Fruit fly (Drosophila melanogaster): ENCODE data around the gene AhcyL2.

AhcyL2 gene

DNA sequence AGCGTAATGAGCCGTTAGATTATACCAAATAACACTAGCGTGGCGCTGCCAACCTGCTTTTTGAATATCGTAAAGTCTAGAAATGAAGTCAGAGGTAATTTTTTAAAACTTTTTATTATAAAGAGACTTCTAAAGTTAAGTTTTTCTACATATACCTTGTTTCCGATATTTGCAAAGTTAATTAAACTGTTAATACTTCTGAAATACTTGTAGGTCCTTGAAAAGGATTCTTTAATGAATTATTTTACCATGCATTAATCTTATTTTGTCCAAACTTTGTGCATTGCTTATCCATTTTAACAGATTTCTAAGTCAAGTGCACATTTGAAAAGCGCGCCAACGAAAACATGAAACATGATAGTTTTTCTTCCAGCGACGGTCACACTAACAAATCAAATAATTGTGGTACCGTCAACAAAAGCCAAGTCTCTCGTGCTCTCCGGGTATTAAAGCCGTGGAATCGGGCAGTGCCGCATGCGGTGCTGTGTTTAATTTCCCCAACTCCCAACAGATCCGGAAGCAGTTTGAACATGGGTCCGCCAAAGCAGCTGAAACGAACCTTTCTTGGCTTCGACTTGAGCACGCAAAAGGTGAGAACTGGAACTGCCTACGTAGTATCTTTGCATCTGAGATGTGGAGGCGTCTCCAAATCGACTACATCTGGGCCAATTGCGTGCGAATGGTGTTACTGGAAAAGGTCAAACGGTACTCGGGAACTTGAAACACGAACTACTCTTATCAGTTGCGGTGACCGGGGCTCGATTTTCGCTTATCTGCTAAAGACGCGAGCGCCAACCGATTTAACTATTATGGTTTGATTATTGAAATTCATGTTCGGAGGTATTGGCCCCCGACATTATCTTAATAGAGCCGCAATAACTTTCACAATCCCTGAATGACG is 14.4 kb upstream of the AhcyL2 start, which contains the start of the genes EMC2A and CG3534 (continued):
- TF ChIP-seq CoRest (tag; optimal IDR thresholded peaks at IDR 0.05) (no peak), sc (optimal IDR thresholded peaks at IDR 0.05) (no peak), sc (GFP tag; optimal IDR thresholded peaks at IDR 0.05) (no peak), sens-2 (GFP tag; IDR thresholded peaks at IDR 0.05) (no peak), ash1 (GFP tag; optimal IDR thresholded peaks at IDR 0.05) (no peak), exex (tag; optimal IDR thresholded peaks at IDR 0.05) (peak; percentile 53), CG12155 (GFP tag; optimal IDR thresholded peaks at IDR 0.05) (no peak), CG16815 (GFP tag; optimal IDR thresholded peaks at IDR 0.05) (no peak), Sox100B (GFP tag; optimal IDR thresholded peaks at IDR 0.05) (no peak), dpn (GFP tag; optimal IDR thresholded peaks at IDR 0.05) (peak in 1 of 2 experiments; percentile 44), Antp (GFP tag; optimal IDR thresholded peaks at IDR 0.05) (peak; percentile 33), CG8281 (tag; optimal IDR thresholded peaks at IDR 0.05) (no peak), Side (GFP tag; optimal IDR thresholded peaks at IDR 0.05) (no peak), kni (GFP tag; optimal IDR thresholded peaks at IDR 0.05) (no peak), chif (GFP tag; optimal IDR thresholded peaks at IDR 0.05) (no peak), mam (GFP tag; optimal IDR thresholded peaks at IDR 0.05) (peak; percentile 38), Atf3 (GFP tag; optimal IDR thresholded peaks at IDR 0.05) (no peak), unc-4 (GFP tag; IDR thresholded peaks at IDR 0.05; ENCODE audit: partially characterized antibody) (0 out of 2 replicates have a peak, but pooled peaks have one; percentile 14), ara (GFP tag; IDR thresholded peaks at IDR 0.05) (no peak), D19B (GFP tag; optimal IDR thresholded peaks at IDR 0.05) (no peak), Max (GFP tag; optimal IDR thresholded peaks at IDR 0.05) (peak; percentile 21), Xbp1 (GFP tag; optimal IDR thresholded peaks at IDR 0.05) (no peak), rib (GFP tag; IDR thresholded peaks at IDR 0.05) (no peak), da (GFP tag; optimal IDR thresholded peaks at IDR 0.05) (no peak), CG6765 (GFP tag; optimal IDR thresholded peaks at IDR 0.05) (no peak), CG12071 (GFP tag; optimal IDR thresholded peaks at IDR 0.05) (no peak), CG32772 (GFP tag; IDR thresholded peaks at IDR 0.05) (no peak), Poxn (GFP tag; IDR thresholded peaks at IDR 0.05) (no peak), Nf-YB (GFP tag; optimal IDR thresholded peaks at IDR 0.05) (no peak), CG33213 (GFP tag; optimal IDR thresholded peaks at IDR 0.05) (no peak), CG12769 (tag; optimal IDR thresholded peaks at IDR 0.05) (no peak), D (optimal IDR thresholded peaks at IDR 0.05) (no peak), D (GFP tag; optimal IDR thresholded peaks at IDR 0.05) (no peak), sug (tag; optimal IDR thresholded peaks at IDR 0.05) (peak; percentile 20), CG1832 (GFP tag; optimal IDR thresholded peaks at IDR 0.05) (no peak), CG2889 (GFP tag; IDR thresholded peaks at IDR 0.05) (no peak), unpg (GFP tag; optimal IDR thresholded peaks at IDR 0.05) (no peak), CG1602 (GFP tag; optimal IDR thresholded peaks at IDR 0.05) (no peak), CG12744 (GFP tag; optimal IDR thresholded peaks at IDR 0.05) (no peak), fd3F (GFP tag; optimal IDR thresholded peaks at IDR 0.05) (no peak), NK7.1 (GFP tag; optimal IDR thresholded peaks at IDR 0.05) (peak; percentile 3), Deaf1 (tag; optimal IDR thresholded peaks at IDR 0.05) (peak; percentile 64), CG9932 (GFP tag; IDR thresholded peaks at IDR 0.05) (no peak), Tbp (GFP tag; optimal IDR thresholded peaks at IDR 0.05) (no peak), CG3065 (GFP tag; optimal IDR thresholded peaks at IDR 0.05) (no peak), Awh (GFP tag; IDR thresholded peaks at IDR 0.05) (0 out of 2 replicates have a peak, but pooled peaks have one; percentile 18)

All from whole organism, embryonic.